Fruit fly (Drosophila melanogaster): ENCODE results near the gene CTCF.

- TF ChIP-seq emc (GFP tag; optimal IDR thresholded peaks at IDR 0.05) (no peak), pan (optimal IDR thresholded peaks at IDR 0.05) (no peak), pan (GFP tag; optimal IDR thresholded peaks at IDR 0.05 in 1 of 2, IDR thresholded peaks at IDR 0.05 in 1 of 2) (no peak), kay (GFP tag; optimal IDR thresholded peaks at IDR 0.05) (no peak), CG31224 (GFP tag; IDR thresholded peaks at IDR 0.05) (no peak), hkb (optimal IDR thresholded peaks at IDR 0.05) (no peak), hkb (GFP tag; IDR thresholded peaks at IDR 0.05) (no peak), CG12104 (GFP tag; optimal IDR thresholded peaks at IDR 0.05) (no peak), tio (GFP tag; optimal IDR thresholded peaks at IDR 0.05) (no peak), chn (GFP tag; optimal IDR thresholded peaks at IDR 0.05) (no peak), CG11456 (GFP tag; IDR thresholded peaks at IDR 0.05) (no peak), CG10654 (GFP tag; optimal IDR thresholded peaks at IDR 0.05) (no peak)
Observed at dm6 chr3L:7344001-7344400, 12.5 kb downstream of the CTCF start.
